Worm (Caenorhabditis elegans) whole organism, L4/young adult: ENCODE data around the gene T10H10.2.

Experiments
- W03F9.2 ChIP-seq: fragments of 150-350 bp; optimal IDR thresholded peaks from 2 replicates; lab custom pipeline; 2014; ENCODE audit warnings: missing biosample characterization, missing genetic modification characterization
- dao-5 ChIP-seq: sonication (generic microtip); optimal IDR thresholded peaks from 2 replicates; lab custom pipeline; 2016; ENCODE audit warnings: missing genotype, missing genetic modification characterization, moderate library complexity, missing compliant biosample characterization
- him-1 ChIP-seq: sonication (generic microtip); optimal IDR thresholded peaks from 2 replicates; lab custom pipeline; 2016; ENCODE audit warnings: missing genotype, missing genetic modification reagents, missing genetic modification characterization, missing compliant biosample characterization

ce11 chrX:2316859-2317258 is 22.3 kb downstream of the T10H10.2 start:
- TF ChIP-seq W03F9.2 (tag; lab: Kevin White, UChicago) (no peak), him-1 (tag; lab: Kevin White, UChicago) (no peak), dao-5 (tag; lab: Kevin White, UChicago) (no peak)
